Fruit fly (Drosophila melanogaster): ENCODE data around the gene CG31673.

The CG31673 gene

dm6 chr2L:20807617-20808509 lies 21.5 kb upstream of the CG31673 start (continued):
- TF ChIP-seq sob (GFP tag; IDR thresholded peaks at IDR 0.05) = peak; percentile 52
- no peak for TF ChIP-seq gt (GFP tag; IDR thresholded peaks at IDR 0.05)
- peak; percentile 1 for TF ChIP-seq pfk (GFP tag; optimal IDR thresholded peaks at IDR 0.05)
- peak; percentile 2 for TF ChIP-seq Six4 (GFP tag; optimal IDR thresholded peaks at IDR 0.05)
- TF ChIP-seq CG7928 (GFP tag; optimal IDR thresholded peaks at IDR 0.05) = peak; percentile 23
- peak; percentile 51 for TF ChIP-seq CG1233 (GFP tag; optimal IDR thresholded peaks at IDR 0.05)
- TF ChIP-seq emc (GFP tag; optimal IDR thresholded peaks at IDR 0.05) = peak; percentile 15
- TF ChIP-seq vvl (GFP tag; IDR thresholded peaks at IDR 0.05) = peak; percentile 75
- TF ChIP-seq lov (optimal IDR thresholded peaks at IDR 0.05) = no peak
- no peak for TF ChIP-seq lov (GFP tag; IDR thresholded peaks at IDR 0.05)
- TF ChIP-seq zf30C (GFP tag; optimal IDR thresholded peaks at IDR 0.05) = peak; percentile 68
- peak; percentile 31; the same call in 1 of the 2 replicates for TF ChIP-seq wdn (GFP tag; IDR thresholded peaks at IDR 0.05)
- TF ChIP-seq CG10321 (GFP tag; IDR thresholded peaks at IDR 0.05) = 0 out of 2 replicates have a peak, but pooled peaks have one; percentile 3
- peak; percentile 13 for TF ChIP-seq Xbp1 (GFP tag; optimal IDR thresholded peaks at IDR 0.05)
- TF ChIP-seq CG10267 (tag; optimal IDR thresholded peaks at IDR 0.05) = peak; percentile 43
- TF ChIP-seq lilli (GFP tag; optimal IDR thresholded peaks at IDR 0.05) = peak; percentile 12
- TF ChIP-seq CG11695 (GFP tag; IDR thresholded peaks at IDR 0.05) = peak; percentile 70
- peak; percentile 53 for TF ChIP-seq unpg (GFP tag; optimal IDR thresholded peaks at IDR 0.05)
- peak; percentile 53 for TF ChIP-seq esg (GFP tag; conservative IDR thresholded peaks at IDR 0.05)
- TF ChIP-seq salm (tag; optimal IDR thresholded peaks at IDR 0.05) = peak; percentile 13
- peak; percentile 49 for TF ChIP-seq CG15601 (tag; optimal IDR thresholded peaks at IDR 0.05)
- TF ChIP-seq Eip74EF (GFP tag; optimal IDR thresholded peaks at IDR 0.05) = peak in 1 of 2 experiments; percentile 13
- TF ChIP-seq Ptx1 (GFP tag; IDR thresholded peaks at IDR 0.05) = peak; percentile 76
- peak; percentile 74 for TF ChIP-seq dysf (GFP tag; IDR thresholded peaks at IDR 0.05)
- TF ChIP-seq Mes4 (GFP tag; optimal IDR thresholded peaks at IDR 0.05) = no peak
- TF ChIP-seq CG18262 (tag; optimal IDR thresholded peaks at IDR 0.05) = peak; percentile 39
- TF ChIP-seq Adf1 (GFP tag; IDR thresholded peaks at IDR 0.05) = peak; percentile 20; the same call in 1 of the 2 replicates
- no peak for TF ChIP-seq Bdp1 (GFP tag; optimal IDR thresholded peaks at IDR 0.05)
- peak; percentile 18 for TF ChIP-seq CG12155 (GFP tag; optimal IDR thresholded peaks at IDR 0.05)
- peak; percentile 13 for TF ChIP-seq CG6683 (GFP tag; optimal IDR thresholded peaks at IDR 0.05)
- TF ChIP-seq sim (GFP tag; IDR thresholded peaks at IDR 0.05) = no peak
- peak; percentile 29 for TF ChIP-seq tup (GFP tag; optimal IDR thresholded peaks at IDR 0.05)
- TF ChIP-seq PHDP (tag; optimal IDR thresholded peaks at IDR 0.05) = peak; percentile 66
- no peak for TF ChIP-seq z (GFP tag; IDR thresholded peaks at IDR 0.05)
- peak; percentile 44 for TF ChIP-seq Dek (tag; optimal IDR thresholded peaks at IDR 0.05)
- peak; percentile 45 for TF ChIP-seq Sox100B (GFP tag; optimal IDR thresholded peaks at IDR 0.05)
- TF ChIP-seq CG33213 (GFP tag; optimal IDR thresholded peaks at IDR 0.05) = peak; percentile 28
- peak; percentile 67 for TF ChIP-seq schlank (tag; optimal IDR thresholded peaks at IDR 0.05)
- peak; percentile 88 for TF ChIP-seq Med (GFP tag)
- peak in 1 of 2 experiments; percentile 80 for TF ChIP-seq eve (GFP tag; optimal IDR thresholded peaks at IDR 0.05)
- peak; percentile 74 for TF ChIP-seq nau (GFP tag; optimal IDR thresholded peaks at IDR 0.05)
- TF ChIP-seq seq (GFP tag; IDR thresholded peaks at IDR 0.05) = peak; percentile 23
- TF ChIP-seq so (GFP tag; IDR thresholded peaks at IDR 0.05) = peak; percentile 50; the same call in 1 of the 3 replicates
- TF ChIP-seq danr (GFP tag; IDR thresholded peaks at IDR 0.05) = 0 out of 2 replicates have a peak, but pooled peaks have one; percentile 22
- TF ChIP-seq CG6813 (GFP tag; optimal IDR thresholded peaks at IDR 0.05) = peak; percentile 73
- TF ChIP-seq CG1603 (tag; optimal IDR thresholded peaks at IDR 0.05) = peak; percentile 11
- peak; percentile 6 for TF ChIP-seq CG18476 (GFP tag; optimal IDR thresholded peaks at IDR 0.05)
- TF ChIP-seq Nf-YC (tag; optimal IDR thresholded peaks at IDR 0.05) = peak; percentile 50

All from whole organism, embryonic.